In the genomic region with DNA sequence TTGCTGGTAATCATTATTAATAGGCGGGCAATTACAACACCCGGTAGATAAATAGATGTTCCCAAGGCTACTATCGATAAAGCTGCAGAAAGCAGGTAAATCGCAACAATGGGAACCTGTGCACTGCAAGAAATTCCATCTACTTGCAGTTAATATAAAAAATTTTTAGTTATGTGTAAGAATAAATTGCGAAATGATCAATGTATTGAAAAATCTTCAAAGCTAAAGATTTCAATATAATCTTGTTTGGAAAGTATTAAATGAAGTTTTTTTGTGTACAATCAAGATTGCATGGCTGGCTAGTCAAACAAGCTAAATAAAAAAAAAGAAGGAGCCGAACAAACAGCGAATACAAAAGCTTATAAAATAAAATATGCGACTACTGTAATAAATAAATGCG, we compare ENCODE assay signal across 2 fruit fly cellular contexts.
A peak's percentile ranks its signal among the peaks of the same experiment; 100 is the strongest.
TF ChIP-seq lines count a peak whose summit lies in the region.

No protein-coding gene starts in this region.

TF ChIP-seq in whole organism, embryonic, 481 proteins besides CTCF, POLR2A, EP300 and RAD21 (continued from another document):
- TF ChIP-seq emc (GFP tag; optimal IDR thresholded peaks at IDR 0.05; lab: Kevin White, UChicago) (no peak), fu2 (GFP tag; optimal IDR thresholded peaks at IDR 0.05; lab: Kevin White, UChicago) (no peak)

TF ChIP-seq in whole organism, prepupa, 60 proteins besides CTCF, POLR2A, EP300 and RAD21 (continued from another document):
- TF ChIP-seq net (GFP tag; optimal IDR thresholded peaks at IDR 0.05; lab: Kevin White, UChicago) (peak; percentile 59), Sox15 (GFP tag; optimal IDR thresholded peaks at IDR 0.05; lab: Kevin White, UChicago) (peak; percentile 16), CG1621 (tag; optimal IDR thresholded peaks at IDR 0.05; lab: Kevin White, UChicago) (no peak), achi (GFP tag; optimal IDR thresholded peaks at IDR 0.05; lab: Kevin White, UChicago) (peak; percentile 52), Ets21C (GFP tag; optimal IDR thresholded peaks at IDR 0.05; lab: Kevin White, UChicago) (no peak), cyc (GFP tag; optimal IDR thresholded peaks at IDR 0.05; lab: Kevin White, UChicago) (peak; percentile 17), ss (GFP tag; optimal IDR thresholded peaks at IDR 0.05; lab: Kevin White, UChicago) (peak in 1 of 2 experiments; percentile 48), pdm3 (GFP tag; optimal IDR thresholded peaks at IDR 0.05; lab: Kevin White, UChicago) (peak; percentile 68), CG10631 (GFP tag; optimal IDR thresholded peaks at IDR 0.05; lab: Kevin White, UChicago) (peak; percentile 51), dac (GFP tag; optimal IDR thresholded peaks at IDR 0.05; lab: Kevin White, UChicago) (peak; percentile 35), CG10669 (GFP tag; optimal IDR thresholded peaks at IDR 0.05; lab: Kevin White, UChicago) (peak; percentile 30), CG8119 (GFP tag; IDR thresholded peaks at IDR 0.05; lab: Robert Waterston, UW) (peak; percentile 81), CG6163 (GFP tag; IDR thresholded peaks at IDR 0.05; lab: Robert Waterston, UW) (peak; percentile 75), CG9139 (GFP tag; optimal IDR thresholded peaks at IDR 0.05; lab: Kevin White, UChicago) (no peak), esn (GFP tag; optimal IDR thresholded peaks at IDR 0.05; lab: Kevin White, UChicago) (peak; percentile 54), CG11902 (GFP tag; optimal IDR thresholded peaks at IDR 0.05; lab: Kevin White, UChicago) (no peak), lz (GFP tag; optimal IDR thresholded peaks at IDR 0.05; lab: Kevin White, UChicago) (peak; percentile 32), Gug (GFP tag; IDR thresholded peaks at IDR 0.05; lab: Robert Waterston, UW) (peak; percentile 42; the same call in 1 of the 2 replicates), fkh (GFP tag; optimal IDR thresholded peaks at IDR 0.05; lab: Kevin White, UChicago) (no peak), Hr38 (GFP tag; optimal IDR thresholded peaks at IDR 0.05; lab: Kevin White, UChicago) (no peak), Ets96B (tag; optimal IDR thresholded peaks at IDR 0.05; lab: Kevin White, UChicago) (peak; percentile 46), Hr39 (GFP tag; optimal IDR thresholded peaks at IDR 0.05; lab: Kevin White, UChicago) (peak; percentile 15), CG7368 (GFP tag; optimal IDR thresholded peaks at IDR 0.05; lab: Kevin White, UChicago) (no peak), fd85E (GFP tag; optimal IDR thresholded peaks at IDR 0.05; lab: Kevin White, UChicago) (no peak), Blimp-1 (GFP tag; optimal IDR thresholded peaks at IDR 0.05; lab: Kevin White, UChicago) (no peak), CG6854 (GFP tag; optimal IDR thresholded peaks at IDR 0.05; lab: Kevin White, UChicago) (no peak), Met (GFP tag; optimal IDR thresholded peaks at IDR 0.05; lab: Kevin White, UChicago) (peak; percentile 45), Eip75B (GFP tag; optimal IDR thresholded peaks at IDR 0.05; lab: Kevin White, UChicago) (peak; percentile 70), CG8319 (GFP tag; optimal IDR thresholded peaks at IDR 0.05; lab: Kevin White, UChicago) (no peak), CG3032 (tag; optimal IDR thresholded peaks at IDR 0.05; lab: Kevin White, UChicago) (peak; percentile 43), CG31627 (GFP tag; optimal IDR thresholded peaks at IDR 0.05; lab: Kevin White, UChicago) (peak; percentile 26), CG34406 (GFP tag; optimal IDR thresholded peaks at IDR 0.05; lab: Kevin White, UChicago) (peak; percentile 55), CG15336 (GFP tag; IDR thresholded peaks at IDR 0.05; lab: Robert Waterston, UW) (peak; percentile 81), Smox (GFP tag; optimal IDR thresholded peaks at IDR 0.05; lab: Kevin White, UChicago) (peak; percentile 8), CG6808 (GFP tag; optimal IDR thresholded peaks at IDR 0.05; lab: Kevin White, UChicago) (no peak), CG3919 (GFP tag; optimal IDR thresholded peaks at IDR 0.05; lab: Kevin White, UChicago) (peak; percentile 53), salr (GFP tag; optimal IDR thresholded peaks at IDR 0.05; lab: Kevin White, UChicago) (peak in 1 of 2 experiments; percentile 68), eg (GFP tag; IDR thresholded peaks at IDR 0.05; lab: Robert Waterston, UW) (peak; percentile 83), CG8632 (GFP tag; optimal IDR thresholded peaks at IDR 0.05; lab: Kevin White, UChicago) (peak; percentile 36)
